Fruit fly (Drosophila melanogaster): ENCODE results near the gene CG7557.

CG7557 gene

DNA sequence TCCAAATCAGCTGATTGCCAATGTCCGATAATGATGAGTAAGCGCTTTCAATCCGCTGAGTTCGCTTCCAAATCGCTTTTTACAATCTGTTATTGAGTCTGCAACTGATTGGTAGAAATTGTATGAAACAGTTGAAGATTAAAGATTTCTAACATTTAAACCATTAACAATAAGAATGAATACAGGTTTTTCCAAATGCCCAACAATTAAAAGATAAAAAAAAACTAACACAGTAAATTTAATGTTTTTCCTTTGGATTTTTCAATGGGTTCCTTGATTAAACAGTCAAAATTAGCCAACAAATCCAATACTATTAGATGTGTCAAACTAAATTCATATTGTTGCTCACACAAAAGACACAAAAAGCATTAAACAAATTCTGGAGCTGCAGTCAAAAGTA is at the start of gene CG7557:
Gene CG7557, plus strand, starts transcription at position 301 of the 400 bp plus-strand sequence.
- no peak for TF ChIP-seq CG9948 (tag; optimal IDR thresholded peaks at IDR 0.05)
- no peak for TF ChIP-seq CG4496 (GFP tag; IDR thresholded peaks at IDR 0.05)
- no peak for TF ChIP-seq D1 (tag; optimal IDR thresholded peaks at IDR 0.05)
- no peak for TF ChIP-seq CG34367 (tag; optimal IDR thresholded peaks at IDR 0.05)
- TF ChIP-seq CG14655 (GFP tag; optimal IDR thresholded peaks at IDR 0.05) = no peak
- TF ChIP-seq CG32121 (GFP tag; IDR thresholded peaks at IDR 0.05) = no peak
- no peak for TF ChIP-seq CG8159 (tag; optimal IDR thresholded peaks at IDR 0.05)
- no peak for TF ChIP-seq rn (GFP tag; IDR thresholded peaks at IDR 0.05)
- TF ChIP-seq CG15710 (tag; optimal IDR thresholded peaks at IDR 0.05) = no peak
- TF ChIP-seq CG17806 (tag; optimal IDR thresholded peaks at IDR 0.05) = no peak
- no peak for TF ChIP-seq Pif1B (GFP tag; optimal IDR thresholded peaks at IDR 0.05)
- TF ChIP-seq CG8301 (tag; optimal IDR thresholded peaks at IDR 0.05) = no peak
- no peak for TF ChIP-seq CG10348 (GFP tag; IDR thresholded peaks at IDR 0.05)

DNA sequence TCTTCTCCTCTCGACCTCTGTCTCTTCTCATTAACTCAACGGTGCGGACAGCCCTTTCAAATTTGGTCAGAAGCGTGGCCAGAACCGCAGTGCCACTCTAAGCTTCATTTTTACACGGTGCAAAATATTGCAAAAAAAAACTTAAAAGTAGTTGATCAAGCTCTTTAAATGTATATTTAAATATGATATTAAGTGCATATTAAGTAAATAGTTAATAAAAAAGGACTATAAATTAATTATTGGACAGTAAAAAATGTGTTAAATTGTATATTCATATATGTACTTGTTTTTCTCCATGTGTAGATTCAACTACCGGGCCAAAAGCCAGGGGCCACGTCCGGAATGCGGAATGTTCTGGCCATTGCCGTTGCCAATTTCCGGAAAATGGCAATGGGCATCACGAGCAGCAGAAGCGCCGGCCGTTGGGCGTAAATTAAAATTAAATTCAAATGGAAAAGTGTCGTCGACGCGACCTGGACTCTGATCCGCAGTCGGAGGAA is 47.8 kb upstream of the CG7557 start, which contains the start of gene CG44362:
Gene CG44362, plus strand, starts transcription at position 450 of the 500 bp plus-strand sequence.
- no peak for TF ChIP-seq Snoo (tag; optimal IDR thresholded peaks at IDR 0.05)
- no peak for TF ChIP-seq CG17806 (tag; optimal IDR thresholded peaks at IDR 0.05)
- no peak for TF ChIP-seq D1 (tag; optimal IDR thresholded peaks at IDR 0.05)
- no peak for TF ChIP-seq CG10348 (GFP tag; IDR thresholded peaks at IDR 0.05)
- TF ChIP-seq CG8301 (tag; optimal IDR thresholded peaks at IDR 0.05) = no peak
- no peak for TF ChIP-seq CG9948 (tag; optimal IDR thresholded peaks at IDR 0.05)
- TF ChIP-seq CG14655 (GFP tag; optimal IDR thresholded peaks at IDR 0.05) = peak; percentile 5
- TF ChIP-seq CG13204 (GFP tag; optimal IDR thresholded peaks at IDR 0.05) = no peak
- no peak for TF ChIP-seq rn (GFP tag; IDR thresholded peaks at IDR 0.05)

DNA sequence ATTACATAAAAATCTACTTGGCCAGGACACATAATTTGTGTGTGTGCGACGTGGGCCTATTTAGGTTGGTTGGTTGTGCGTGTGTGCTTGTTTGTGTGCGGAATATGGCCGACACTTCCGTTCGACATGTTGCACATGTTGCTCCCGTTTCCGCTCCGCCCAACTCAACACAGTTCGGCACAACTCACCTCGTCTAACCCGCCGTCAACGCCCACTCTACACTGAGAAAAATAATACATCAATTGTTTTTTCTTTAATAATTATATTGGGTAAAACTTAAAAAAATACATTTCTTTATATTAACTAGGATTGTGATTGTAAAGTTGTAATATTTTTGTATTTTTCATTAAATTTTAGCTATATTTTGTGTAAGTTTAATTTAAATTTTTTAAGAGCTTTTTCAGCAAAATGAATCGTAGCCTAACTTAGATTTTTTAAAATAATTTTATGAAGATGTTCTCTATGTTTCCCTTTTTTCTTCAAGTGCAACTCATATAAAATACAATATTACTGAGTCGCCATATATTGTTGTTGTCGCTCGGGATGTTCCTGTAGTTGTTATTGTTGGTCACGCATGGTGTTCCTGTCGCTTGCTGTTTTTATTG is 46.4 kb upstream of the CG7557 start:
- TF ChIP-seq CG14655 (GFP tag; optimal IDR thresholded peaks at IDR 0.05) (peak; percentile 24), CG15710 (tag; optimal IDR thresholded peaks at IDR 0.05) (peak; percentile 43), CG13204 (GFP tag; optimal IDR thresholded peaks at IDR 0.05) (no peak), CG9948 (tag; optimal IDR thresholded peaks at IDR 0.05) (peak; percentile 38), CG4496 (GFP tag; IDR thresholded peaks at IDR 0.05) (no peak), fd96Ca (GFP tag; IDR thresholded peaks at IDR 0.05) (no peak), CG8159 (tag; optimal IDR thresholded peaks at IDR 0.05) (peak; percentile 52), Pif1B (GFP tag; optimal IDR thresholded peaks at IDR 0.05) (no peak), Pif1A (GFP tag; optimal IDR thresholded peaks at IDR 0.05) (no peak), EcR (GFP tag; optimal IDR thresholded peaks at IDR 0.05) (no peak)

DNA sequence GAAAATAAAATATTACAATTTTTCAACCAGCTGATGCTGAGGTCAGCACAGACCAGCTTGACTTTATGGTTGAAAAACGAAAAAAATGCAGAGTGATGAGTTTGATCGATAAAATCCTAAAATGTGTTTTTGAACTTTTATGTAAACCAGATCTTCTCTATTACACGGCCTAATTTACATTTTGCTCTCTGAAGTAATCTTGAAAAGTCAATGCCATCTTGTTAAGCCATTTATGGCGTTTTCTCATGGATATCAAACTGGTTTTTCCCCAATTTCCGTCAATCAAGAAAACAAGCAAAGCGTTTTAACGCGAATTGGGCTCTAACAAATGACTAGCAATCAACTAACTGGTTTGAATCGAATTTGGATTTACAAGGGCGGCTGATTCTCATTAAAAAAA is 45.5 kb upstream of the CG7557 start:
- TF ChIP-seq Pif1A (GFP tag; optimal IDR thresholded peaks at IDR 0.05) (no peak), CG12605 (GFP tag; IDR thresholded peaks at IDR 0.05) (no peak), CG9948 (tag; optimal IDR thresholded peaks at IDR 0.05) (no peak), CG17806 (tag; optimal IDR thresholded peaks at IDR 0.05) (no peak), CG10348 (GFP tag; IDR thresholded peaks at IDR 0.05) (no peak), CG32121 (GFP tag; IDR thresholded peaks at IDR 0.05) (no peak)

DNA sequence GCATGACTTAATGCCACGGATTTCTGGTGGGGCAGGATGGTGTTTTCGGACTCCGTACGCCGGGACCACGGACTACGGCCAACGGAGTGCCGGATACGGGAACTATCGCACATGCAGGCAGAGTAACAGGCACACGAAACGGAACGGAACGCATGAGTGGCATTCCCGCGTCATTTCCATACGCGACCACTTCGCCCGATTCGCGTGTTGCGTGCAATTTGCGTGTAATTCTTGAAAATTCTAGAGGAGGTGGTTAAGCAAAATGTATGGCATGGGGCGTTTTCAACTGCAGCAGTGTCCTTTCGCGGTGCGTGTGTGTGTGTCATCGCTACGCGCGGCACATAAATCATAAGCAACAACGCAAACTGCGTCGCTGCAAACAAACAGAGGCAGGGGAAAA is 44.7 kb upstream of the CG7557 start:
- TF ChIP-seq CG4496 (GFP tag; IDR thresholded peaks at IDR 0.05) = 0 out of 3 replicates have a peak, but pooled peaks have one; percentile 41
- TF ChIP-seq D1 (tag; optimal IDR thresholded peaks at IDR 0.05) = no peak
- no peak for TF ChIP-seq fd96Ca (GFP tag; IDR thresholded peaks at IDR 0.05)
- TF ChIP-seq CG10348 (GFP tag; IDR thresholded peaks at IDR 0.05) = no peak

DNA sequence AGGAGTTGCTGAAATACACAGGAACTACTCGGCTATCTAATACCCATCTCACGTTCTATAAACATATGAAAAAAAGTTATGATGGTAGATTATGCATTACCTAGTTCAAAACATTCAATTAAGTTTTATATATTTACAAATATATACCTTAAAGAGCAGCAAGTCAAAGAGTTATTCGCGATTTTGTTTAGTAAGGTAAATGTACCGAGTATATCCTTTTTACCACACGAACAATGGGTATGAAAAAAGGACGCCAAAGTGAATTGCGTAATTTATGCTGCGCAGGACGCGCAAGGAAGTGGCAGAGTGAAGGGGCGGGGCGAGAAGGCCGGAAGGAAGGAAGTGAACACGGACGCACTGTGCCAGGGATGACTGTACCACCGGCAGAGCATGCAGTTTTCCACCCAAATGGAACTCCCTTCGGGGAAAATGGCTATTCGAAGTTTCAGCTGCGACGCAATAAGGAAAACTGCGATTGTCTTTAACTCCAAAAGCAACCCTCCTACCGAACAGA is 44.2 kb upstream of the CG7557 start:
- no peak for TF ChIP-seq D1 (tag; optimal IDR thresholded peaks at IDR 0.05)
- TF ChIP-seq CG8159 (tag; optimal IDR thresholded peaks at IDR 0.05) = peak; percentile 19

DNA sequence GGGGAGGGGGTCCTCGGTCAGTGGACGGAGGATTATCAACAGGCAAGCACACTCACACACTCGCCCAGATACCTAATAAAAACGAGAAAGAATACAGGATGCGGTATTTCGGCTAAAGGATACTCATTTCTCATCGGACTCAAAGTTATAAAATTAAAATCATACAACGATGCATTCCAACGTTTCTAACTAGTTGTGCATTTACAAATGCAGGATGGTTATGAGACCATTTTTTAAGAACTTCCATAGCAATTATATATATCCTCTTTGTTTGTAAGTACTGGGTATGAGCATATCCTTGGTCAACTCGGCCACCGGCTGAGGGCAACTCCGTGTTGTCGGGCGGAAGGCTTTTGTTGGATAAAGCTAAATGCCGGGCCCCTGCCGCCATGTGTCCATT is 42.7 kb upstream of the CG7557 start:
- TF ChIP-seq EcR (GFP tag; optimal IDR thresholded peaks at IDR 0.05) (no peak), CG8159 (tag; optimal IDR thresholded peaks at IDR 0.05) (peak; percentile 14), CG12605 (GFP tag; IDR thresholded peaks at IDR 0.05) (no peak), CG34367 (tag; optimal IDR thresholded peaks at IDR 0.05) (no peak), D1 (tag; optimal IDR thresholded peaks at IDR 0.05) (no peak)

DNA sequence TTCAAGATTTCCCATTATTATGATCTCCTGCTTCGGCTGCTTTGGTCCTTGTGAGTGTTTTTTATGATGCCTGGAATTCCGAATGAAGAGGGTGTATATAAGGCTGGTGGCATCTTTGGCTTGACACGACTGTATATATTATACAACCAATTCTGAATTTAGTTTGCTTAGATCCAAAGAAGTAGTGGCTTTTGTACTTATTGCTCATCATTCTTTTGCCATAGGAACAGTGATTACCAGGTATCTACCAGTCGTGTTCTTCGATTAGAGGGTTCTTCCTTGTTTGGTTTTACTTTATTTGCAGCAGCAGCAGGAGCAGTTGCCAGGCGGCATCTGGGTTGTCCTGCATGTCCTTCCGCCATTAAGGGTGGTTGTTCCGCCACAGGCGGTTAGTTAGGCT is 41.4 kb upstream of the CG7557 start:
- TF ChIP-seq EcR (GFP tag; optimal IDR thresholded peaks at IDR 0.05) (no peak), CG8159 (tag; optimal IDR thresholded peaks at IDR 0.05) (peak; percentile 35), D1 (tag; optimal IDR thresholded peaks at IDR 0.05) (no peak), CG34367 (tag; optimal IDR thresholded peaks at IDR 0.05) (peak; percentile 1), CG15710 (tag; optimal IDR thresholded peaks at IDR 0.05) (peak; percentile 8), Snoo (tag; optimal IDR thresholded peaks at IDR 0.05) (peak; percentile 33)
